Fruit fly (Drosophila melanogaster) whole organism, embryonic: Measurements from ENCODE around the gene CG34056.
A peak's percentile ranks its signal among the peaks of the same experiment; 100 is the strongest.

Source experiments
- CG12219 ChIP-seq: fragments of 200-800 bp; sonication (Bioruptor generic); optimal IDR thresholded peaks from 3 replicates; lab custom pipeline; 2018; ENCODE audit warnings: missing biosample characterization, mild to moderate bottlenecking, missing genetic modification characterization
- CG15073 ChIP-seq: fragments of 200-800 bp; sonication (Bioruptor generic); optimal IDR thresholded peaks from 2 replicates; lab custom pipeline; 2016; ENCODE audit warnings: missing biosample characterization, missing genetic modification characterization
- CG16779 ChIP-seq: fragments of 200-800 bp; sonication (Bioruptor generic); IDR thresholded peaks from 2 replicates; pipeline ENCODE4 v1.3.6; 2022; ENCODE audit warnings: missing biosample characterization, missing genetic modification characterization
- CG16813 ChIP-seq: fragments of 200-800 bp; sonication (Bioruptor generic); IDR thresholded peaks from 3 replicates; pipeline ENCODE4 v1.3.6; 2022; ENCODE audit warnings: missing biosample characterization, missing genetic modification characterization; ENCODE audit not compliant: partially characterized antibody
- CG2202 ChIP-seq: fragments of 200-800 bp; sonication (Bioruptor generic); optimal IDR thresholded peaks from 2 replicates; lab custom pipeline; 2018; ENCODE audit warnings: missing biosample characterization, mild to moderate bottlenecking, missing genetic modification characterization
- CG34376 ChIP-seq: fragments of 200-800 bp; sonication (Bioruptor generic); optimal IDR thresholded peaks from 2 replicates; lab custom pipeline; 2018; ENCODE audit warnings: missing biosample characterization, mild to moderate bottlenecking, missing genetic modification characterization
- CG3847 ChIP-seq: fragments of 200-800 bp; sonication (Bioruptor generic); IDR thresholded peaks from 2 replicates; pipeline ENCODE4 v1.3.6; 2022; ENCODE audit warnings: missing biosample characterization, missing genetic modification characterization
- CG4282 ChIP-seq: fragments of 200-800 bp; sonication (Bioruptor generic); optimal IDR thresholded peaks from 2 replicates; lab custom pipeline; 2016; ENCODE audit warnings: missing biosample characterization, missing genetic modification characterization
- CG5953 ChIP-seq: fragments of 200-800 bp; sonication (Bioruptor generic); IDR thresholded peaks from 2 replicates; pipeline ENCODE4 v1.3.6; 2022; ENCODE audit warnings: missing biosample characterization, missing genetic modification characterization
- CG6683 ChIP-seq: fragments of 200-800 bp; sonication (Bioruptor generic); optimal IDR thresholded peaks from 2 replicates; lab custom pipeline; 2017; ENCODE audit warnings: missing biosample characterization, mild to moderate bottlenecking, missing genetic modification characterization, missing genetic modification reagents
- CG7372 ChIP-seq: fragments of 200-800 bp; sonication (Bioruptor generic); IDR thresholded peaks from 2 replicates; pipeline ENCODE4 v1.3.6; 2022; ENCODE audit warnings: missing biosample characterization, missing genetic modification characterization
- CG7963 ChIP-seq: fragments of 200-800 bp; sonication (Bioruptor generic); IDR thresholded peaks from 3 replicates; pipeline ENCODE4 v1.3.6; 2022; ENCODE audit warnings: missing biosample characterization, missing genetic modification characterization; ENCODE audit not compliant: partially characterized antibody
- CG8388 ChIP-seq: fragments of 200-800 bp; sonication (Bioruptor generic); optimal IDR thresholded peaks from 2 replicates; lab custom pipeline; 2019; ENCODE audit warnings: missing biosample characterization, mild to moderate bottlenecking, missing genetic modification characterization, moderate library complexity
- CG8924 ChIP-seq: fragments of 200-800 bp; optimal IDR thresholded peaks from 3 replicates; lab custom pipeline; 2019; ENCODE audit warnings: missing biosample characterization, mild to moderate bottlenecking, missing genetic modification characterization, moderate library complexity
- CG9932 ChIP-seq: fragments of 200-800 bp; sonication (Bioruptor generic); IDR thresholded peaks from 2 replicates; pipeline ENCODE4 v1.3.6; 2022; ENCODE audit warnings: missing biosample characterization, missing genetic modification characterization
- CTCF ChIP-seq: fragments of 200-800 bp; sonication (Bioruptor generic); optimal IDR thresholded peaks from 2 replicates; lab custom pipeline; 2017; ENCODE audit warnings: missing biosample characterization, mild to moderate bottlenecking, missing genetic modification characterization, moderate library complexity
- Doc2 ChIP-seq: fragments of 200-800 bp; sonication (Bioruptor generic); IDR thresholded peaks from 2 replicates; pipeline ENCODE4 v1.3.6; 2022; ENCODE audit warnings: missing biosample characterization, missing genetic modification characterization
- HLHmδ ChIP-seq: fragments of 200-800 bp; sonication (Bioruptor generic); optimal IDR thresholded peaks from 2 replicates; lab custom pipeline; 2018; ENCODE audit warnings: missing biosample characterization, mild to moderate bottlenecking, missing genetic modification characterization, moderate library complexity
- Hr51 ChIP-seq, 2 experiments: fragments of 200-800 bp; sonication (Bioruptor generic); optimal IDR thresholded peaks; 2 replicates in 1 of 2; 3 replicates in 1 of 2; lab custom pipeline; 2016 to 2018; ENCODE audit warnings: missing biosample characterization in 2 of 2, missing genetic modification characterization in 2 of 2, mild to moderate bottlenecking in 1 of 2, moderate library complexity in 1 of 2
- Oli ChIP-seq: fragments of 200-800 bp; sonication (Bioruptor generic); optimal IDR thresholded peaks from 2 replicates; lab custom pipeline; 2018; ENCODE audit warnings: missing biosample characterization, mild to moderate bottlenecking, missing genetic modification characterization, moderate library complexity
- Scr ChIP-seq: fragments of 200-800 bp; sonication (Bioruptor generic); IDR thresholded peaks from 2 replicates; pipeline ENCODE4 v1.3.6; 2022; ENCODE audit warnings: missing biosample characterization, missing genetic modification characterization; ENCODE audit not compliant: partially characterized antibody
- Side ChIP-seq: fragments of 200-800 bp; sonication (Bioruptor generic); optimal IDR thresholded peaks from 2 replicates; lab custom pipeline; 2016; ENCODE audit warnings: missing biosample characterization, missing genetic modification characterization
- Taf1 ChIP-seq: fragments of 200-800 bp; sonication (Bioruptor generic); IDR thresholded peaks from 2 replicates; pipeline ENCODE4 v1.3.6; 2022; ENCODE audit warnings: missing biosample characterization, missing genetic modification characterization
- Tbp ChIP-seq: fragments of >200 bp; optimal IDR thresholded peaks from 2 replicates; lab custom pipeline; 2018; ENCODE audit warnings: missing biosample characterization, missing genetic modification characterization
- ab ChIP-seq: fragments of 200-800 bp; sonication (Bioruptor generic); optimal IDR thresholded peaks from 2 replicates; lab custom pipeline; 2016; ENCODE audit warnings: missing biosample characterization, missing genetic modification characterization
- aop ChIP-seq: fragments of 200-800 bp; sonication (Bioruptor generic); IDR thresholded peaks from 2 replicates; pipeline ENCODE4 v1.3.6; 2022; ENCODE audit warnings: missing biosample characterization, missing genetic modification characterization
- cas ChIP-seq: fragments of 200-800 bp; sonication (Bioruptor generic); IDR thresholded peaks from 2 replicates; pipeline ENCODE4 v1.3.6; 2022; ENCODE audit warnings: missing biosample characterization, missing genetic modification characterization
- caup ChIP-seq: fragments of 200-800 bp; sonication (Bioruptor generic); optimal IDR thresholded peaks from 3 replicates; lab custom pipeline; 2017; ENCODE audit warnings: missing biosample characterization, mild to moderate bottlenecking, missing genetic modification characterization, moderate library complexity; ENCODE audit not compliant: severe bottlenecking
- chn ChIP-seq: fragments of 200-800 bp; sonication (Bioruptor generic); optimal IDR thresholded peaks from 2 replicates; lab custom pipeline; 2016; ENCODE audit warnings: missing biosample characterization, missing genetic modification characterization
- crp ChIP-seq, 2 experiments: fragments of 200-800 bp; sonication (Bioruptor generic); optimal IDR thresholded peaks; 2 replicates in 1 of 2; 3 replicates in 1 of 2; lab custom pipeline; 2017; ENCODE audit warnings: missing biosample characterization in 2 of 2, missing genetic modification characterization in 2 of 2, mild to moderate bottlenecking in 1 of 2, moderate library complexity in 1 of 2
- dmrt99B ChIP-seq: fragments of 200-800 bp; sonication (Bioruptor generic); optimal IDR thresholded peaks from 2 replicates; lab custom pipeline; 2018; ENCODE audit warnings: missing biosample characterization, mild to moderate bottlenecking, missing genetic modification characterization, moderate library complexity
- en ChIP-seq: fragments of 200-800 bp; sonication (Bioruptor generic); optimal IDR thresholded peaks from 2 replicates; lab custom pipeline; 2016; ENCODE audit warnings: missing biosample characterization, missing genetic modification characterization
- eyg ChIP-seq: fragments of 200-800 bp; sonication (Bioruptor generic); optimal IDR thresholded peaks from 3 replicates; lab custom pipeline; 2016; ENCODE audit warnings: missing biosample characterization, missing genetic modification characterization
- fd96Cb ChIP-seq: fragments of 200-800 bp; sonication (Bioruptor generic); optimal IDR thresholded peaks from 2 replicates; lab custom pipeline; 2018; ENCODE audit warnings: missing biosample characterization, mild to moderate bottlenecking, missing genetic modification characterization, moderate library complexity
- gsb ChIP-seq: fragments of 200-800 bp; sonication (Bioruptor generic); IDR thresholded peaks from 2 replicates; pipeline ENCODE4 v1.3.6; 2022; ENCODE audit warnings: missing biosample characterization, missing genetic modification characterization
- hkb ChIP-seq, 2 experiments: fragments of 200-800 bp in 1 of 2; fragments of >200 bp in 1 of 2; sonication (Bioruptor generic) in 1 of 2; IDR thresholded peaks in 1 of 2; optimal IDR thresholded peaks in 1 of 2; 2 replicates each; pipeline versions ENCODE4 v1.3.6 to Lab custom; 2017 to 2022; ENCODE audit warnings: missing biosample characterization in 1 of 2, missing genetic modification characterization in 1 of 2
- kah ChIP-seq: fragments of 200-800 bp; sonication (Bioruptor generic); optimal IDR thresholded peaks from 2 replicates; lab custom pipeline; 2018; ENCODE audit warnings: missing biosample characterization, mild to moderate bottlenecking, missing genetic modification characterization
- lbe ChIP-seq: fragments of 200-800 bp; sonication (Bioruptor generic); optimal IDR thresholded peaks from 2 replicates; lab custom pipeline; 2016; ENCODE audit warnings: missing biosample characterization, mild to moderate bottlenecking, missing genetic modification characterization
- lov ChIP-seq, 2 experiments: fragments of 200-800 bp in 1 of 2; fragments of >200 bp in 1 of 2; sonication (Bioruptor generic) in 1 of 2; IDR thresholded peaks in 1 of 2; optimal IDR thresholded peaks in 1 of 2; 2 replicates in 1 of 2; 3 replicates in 1 of 2; pipeline versions ENCODE4 v1.3.6 to Lab custom; 2017 to 2022; ENCODE audit warnings: missing biosample characterization in 1 of 2, missing genetic modification characterization in 1 of 2
- maf-S ChIP-seq: fragments of 200-800 bp; sonication (Bioruptor generic); optimal IDR thresholded peaks from 2 replicates; lab custom pipeline; 2016; ENCODE audit warnings: missing biosample characterization, missing genetic modification characterization
- pfk ChIP-seq: fragments of 200-800 bp; sonication (Bioruptor generic); optimal IDR thresholded peaks from 2 replicates; lab custom pipeline; 2018; ENCODE audit warnings: missing biosample characterization, mild to moderate bottlenecking, missing genetic modification characterization, moderate library complexity
- prd ChIP-seq, 3 experiments: fragments of >200 bp in 2 of 3; fragments of 200-800 bp in 1 of 3; sonication (Bioruptor generic) in 1 of 3; optimal IDR thresholded peaks in 2 of 3; IDR thresholded peaks in 1 of 3; 2 replicates in 2 of 3; 3 replicates in 1 of 3; pipeline versions ENCODE4 v1.3.6 to Lab custom; 2017 to 2022; ENCODE audit warnings: missing biosample characterization in 1 of 3, missing genetic modification characterization in 1 of 3
- pzg ChIP-seq: fragments of 200-800 bp; sonication (Bioruptor generic); optimal IDR thresholded peaks from 3 replicates; lab custom pipeline; 2018; ENCODE audit warnings: missing biosample characterization, mild to moderate bottlenecking, missing genetic modification characterization, moderate library complexity
- sr ChIP-seq: fragments of 200-800 bp; sonication (Bioruptor generic); IDR thresholded peaks from 3 replicates; pipeline ENCODE4 v1.3.6; 2022; ENCODE audit warnings: missing biosample characterization, missing genetic modification characterization
- ssp ChIP-seq: fragments of 200-800 bp; sonication (Bioruptor generic); IDR thresholded peaks from 2 replicates; pipeline ENCODE4 v1.3.6; 2022; ENCODE audit warnings: missing biosample characterization, missing genetic modification characterization
- tgo ChIP-seq: fragments of 200-800 bp; sonication (Bioruptor generic); IDR thresholded peaks from 3 replicates; pipeline ENCODE4 v1.3.6; 2022; ENCODE audit warnings: missing biosample characterization, missing genetic modification characterization
- tna ChIP-seq: fragments of 200-800 bp; sonication (Bioruptor generic); IDR thresholded peaks from 2 replicates; pipeline ENCODE4 v1.3.6; 2022; ENCODE audit warnings: missing biosample characterization, missing genetic modification characterization; ENCODE audit not compliant: partially characterized antibody
- unpg ChIP-seq: fragments of 200-800 bp; sonication (Bioruptor generic); optimal IDR thresholded peaks from 3 replicates; lab custom pipeline; 2018; ENCODE audit warnings: missing biosample characterization, mild to moderate bottlenecking, missing genetic modification characterization, moderate library complexity
- vnd ChIP-seq: fragments of 200-800 bp; sonication (Bioruptor generic); IDR thresholded peaks from 3 replicates; pipeline ENCODE4 v1.3.6; 2022; ENCODE audit warnings: missing biosample characterization, missing genetic modification characterization; ENCODE audit not compliant: partially characterized antibody

Gene CG34056

dm6 chr3L:917225-917624, 21.5 kb downstream of the CG34056 start (continued):
- TF ChIP-seq gsb (GFP tag; lab: Robert Waterston, UW) (no peak), ssp (GFP tag; lab: Robert Waterston, UW) (peak; percentile 14; the same call in 1 of the 2 replicates), CG7372 (GFP tag; lab: Robert Waterston, UW) (no peak), CG8388 (no peak), aop (GFP tag; lab: Robert Waterston, UW) (no peak), Doc2 (GFP tag; lab: Robert Waterston, UW) (no peak), lbe (GFP tag; lab: Kevin White, UChicago) (no peak), maf-S (no peak), CG5953 (0 out of 2 replicates have a peak, but pooled peaks have one; percentile 25), Oli (tag; lab: Kevin White, UChicago) (no peak), ab (no peak), Scr (GFP tag; lab: Robert Waterston, UW) (no peak), en (GFP tag; lab: Kevin White, UChicago) (no peak), eyg (GFP tag; lab: Kevin White, UChicago) (no peak), Taf1 (GFP tag; lab: Robert Waterston, UW) (no peak), CG34376 (no peak), prd (optimal IDR thresholded peaks at IDR 0.05; lab: Kevin White, UChicago) (no peak), prd (GFP tag; IDR thresholded peaks at IDR 0.05; lab: Robert Waterston, UW) (peak; percentile 39; the same call in 1 of the 3 replicates), CG9932 (GFP tag; lab: Robert Waterston, UW) (peak; percentile 45; the same call in 1 of the 2 replicates), lov (optimal IDR thresholded peaks at IDR 0.05; lab: Kevin White, UChicago) (no peak), lov (GFP tag; IDR thresholded peaks at IDR 0.05; lab: Robert Waterston, UW) (no peak), Side (GFP tag; lab: Kevin White, UChicago) (no peak), unpg (GFP tag; lab: Kevin White, UChicago) (no peak), hkb (optimal IDR thresholded peaks at IDR 0.05; lab: Kevin White, UChicago) (no peak), hkb (GFP tag; IDR thresholded peaks at IDR 0.05; lab: Robert Waterston, UW) (peak; percentile 59), cas (no peak), kah (GFP tag; lab: Kevin White, UChicago) (no peak), vnd (no peak), Hr51 (GFP tag; optimal IDR thresholded peaks at IDR 0.05; lab: Kevin White, UChicago) (peak in 1 of 2 experiments; percentile 47), sr (GFP tag; lab: Robert Waterston, UW) (no peak), CTCF (no peak), CG16779 (GFP tag; lab: Robert Waterston, UW) (no peak), Tbp (GFP tag; lab: Kevin White, UChicago) (no peak), tgo (GFP tag; lab: Robert Waterston, UW) (peak; percentile 54; the same call in 2 of the 3 replicates), chn (GFP tag; lab: Kevin White, UChicago) (no peak), CG16813 (GFP tag; lab: Robert Waterston, UW) (no peak), caup (GFP tag; lab: Kevin White, UChicago) (peak; percentile 53), tna (GFP tag; lab: Robert Waterston, UW) (no peak), HLHmδ (GFP tag; lab: Kevin White, UChicago) (no peak), crp (GFP tag; optimal IDR thresholded peaks at IDR 0.05; lab: Kevin White, UChicago) (no peak), CG7963 (GFP tag; lab: Robert Waterston, UW) (no peak), CG8924 (peak; percentile 4), CG4282 (GFP tag; lab: Kevin White, UChicago) (no peak), pfk (GFP tag; lab: Kevin White, UChicago) (no peak), pzg (GFP tag; lab: Kevin White, UChicago) (no peak), CG6683 (GFP tag; lab: Kevin White, UChicago) (no peak), dmrt99B (tag; lab: Kevin White, UChicago) (peak; percentile 70), CG2202 (tag; lab: Kevin White, UChicago) (no peak), fd96Cb (tag; lab: Kevin White, UChicago) (peak; percentile 6), CG3847 (GFP tag; lab: Robert Waterston, UW) (peak; percentile 6; the same call in 1 of the 2 replicates), CG12219 (GFP tag; lab: Kevin White, UChicago) (no peak), CG15073 (no peak)
